Fruit fly (Drosophila melanogaster): ENCODE results near the gene CG42680.

Gene CG42680

DNA sequence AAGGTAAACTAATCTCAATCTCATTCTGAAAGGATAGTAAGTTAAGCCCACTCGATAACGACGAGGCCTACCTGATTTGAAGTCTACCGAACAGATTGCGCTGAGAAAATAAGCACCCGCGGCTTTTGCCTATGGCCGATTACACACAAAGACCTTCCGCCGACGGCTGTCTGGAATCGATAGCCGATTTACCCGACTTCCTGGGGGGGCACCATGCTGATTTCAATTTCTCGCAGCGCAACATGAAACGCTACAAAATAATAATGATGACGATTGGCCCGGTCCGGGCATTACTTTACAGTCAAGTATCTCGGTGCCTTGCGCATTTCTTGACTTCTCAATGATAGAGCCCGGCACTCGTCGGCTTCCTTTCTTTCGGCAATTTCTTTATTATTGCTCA is 10.9 kb downstream of the CG42680 start:
- TF ChIP-seq Myc (optimal IDR thresholded peaks at IDR 0.05) = no peak
- TF ChIP-seq h (optimal IDR thresholded peaks at IDR 0.05) = no peak
- TF ChIP-seq Sin3A (optimal IDR thresholded peaks at IDR 0.05) = no peak
- no peak for TF ChIP-seq insv (optimal IDR thresholded peaks at IDR 0.05)
- no peak for TF ChIP-seq psq (optimal IDR thresholded peaks at IDR 0.05)
- TF ChIP-seq ttk (optimal IDR thresholded peaks at IDR 0.05) = no peak

DNA sequence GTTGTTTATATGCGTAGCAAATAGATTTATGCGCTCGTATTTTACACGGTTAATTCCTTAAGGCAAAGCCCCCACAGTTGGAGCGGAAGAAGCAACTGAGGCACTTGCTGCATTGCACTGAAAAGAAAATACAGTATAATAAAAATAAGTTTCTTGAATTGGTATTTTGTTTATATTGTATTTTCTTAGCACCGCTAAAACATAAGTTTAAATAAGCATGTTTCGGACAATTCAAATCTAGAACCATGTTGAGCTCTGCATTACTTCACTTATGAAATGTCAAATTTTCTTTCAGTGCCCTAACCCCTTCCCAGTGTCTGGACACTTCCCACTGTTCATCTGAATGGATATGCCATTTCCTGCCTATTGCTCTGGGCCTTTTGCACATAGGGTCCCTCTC is 13.2 kb downstream of the CG42680 start:
- TF ChIP-seq Myc (optimal IDR thresholded peaks at IDR 0.05) (no peak), insv (optimal IDR thresholded peaks at IDR 0.05) (no peak), h (optimal IDR thresholded peaks at IDR 0.05) (no peak), ttk (optimal IDR thresholded peaks at IDR 0.05) (no peak), Sin3A (optimal IDR thresholded peaks at IDR 0.05) (no peak), psq (optimal IDR thresholded peaks at IDR 0.05) (no peak)

DNA sequence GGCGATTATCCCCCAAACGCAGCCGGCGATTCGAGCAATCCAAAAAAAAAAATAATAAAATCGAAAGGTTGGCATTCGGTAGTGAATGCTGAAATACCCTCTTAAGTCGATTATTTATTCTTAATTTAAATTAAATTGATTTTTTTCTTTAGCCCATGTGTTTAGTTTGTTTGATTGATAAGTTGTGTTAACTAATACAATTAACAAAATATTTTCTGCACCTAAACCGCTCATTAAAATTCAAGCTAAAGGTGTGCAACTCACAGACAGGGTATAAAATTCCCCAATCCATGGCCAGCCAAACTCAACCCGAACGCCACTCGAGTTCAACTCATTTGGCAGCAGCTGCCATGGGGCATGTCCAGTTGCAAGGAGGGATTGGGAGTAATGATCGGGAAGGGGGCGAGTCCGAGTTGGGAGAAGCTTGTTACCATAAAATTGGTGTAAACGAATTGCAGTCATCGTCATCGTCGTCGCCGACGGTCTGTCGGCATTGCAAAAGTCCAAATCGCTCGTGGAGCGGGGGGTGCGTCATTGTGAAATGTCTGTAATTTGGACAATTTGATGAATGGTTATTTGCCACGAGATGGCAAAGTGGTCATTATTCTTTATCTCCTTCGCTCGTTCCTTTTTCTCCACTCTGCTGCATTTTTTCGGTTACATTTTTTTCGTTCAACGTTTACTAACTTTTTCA is 14.7 kb downstream of the CG42680 start:
- TF ChIP-seq Sin3A (optimal IDR thresholded peaks at IDR 0.05) = no peak
- TF ChIP-seq insv (optimal IDR thresholded peaks at IDR 0.05) = no peak
- no peak for TF ChIP-seq h (optimal IDR thresholded peaks at IDR 0.05)
- TF ChIP-seq Myc (optimal IDR thresholded peaks at IDR 0.05) = no peak
- TF ChIP-seq psq (optimal IDR thresholded peaks at IDR 0.05) = no peak
- no peak for TF ChIP-seq ttk (optimal IDR thresholded peaks at IDR 0.05)

DNA sequence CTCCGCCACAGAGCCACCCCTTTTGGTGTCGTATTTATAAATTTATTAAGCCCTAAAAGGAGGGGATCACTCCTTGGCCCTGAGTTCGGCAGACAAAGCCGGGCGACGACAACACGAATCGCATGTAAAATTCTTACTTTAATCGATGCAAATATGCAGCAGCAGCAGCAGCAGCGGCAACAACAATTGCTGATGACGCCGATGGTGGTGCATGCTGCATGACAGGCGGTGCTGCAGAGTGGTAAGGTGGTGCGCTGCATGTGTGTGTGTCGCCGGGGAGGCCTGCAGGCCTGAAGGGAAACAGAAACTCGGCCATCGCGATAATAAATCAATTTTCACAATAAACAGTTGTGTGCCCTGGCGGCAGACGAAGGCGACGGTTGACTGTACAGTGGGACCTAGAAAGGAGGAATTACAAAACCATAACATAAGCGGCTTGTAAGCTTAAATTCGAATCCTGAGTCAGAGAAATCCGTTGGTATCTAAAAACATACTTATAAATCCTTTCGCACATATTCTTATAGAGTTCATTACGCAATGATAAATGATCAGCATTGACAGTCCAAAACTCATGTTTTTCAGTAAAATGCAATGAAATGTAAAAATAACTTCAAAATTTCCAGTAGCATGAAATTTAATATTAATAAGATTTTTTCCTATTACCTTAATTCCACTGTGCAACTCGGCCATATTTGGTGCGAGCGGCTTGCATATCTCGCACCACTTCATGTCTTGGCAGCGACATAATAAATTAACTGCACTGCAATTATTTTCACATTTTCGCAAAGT is 16.2 kb downstream of the CG42680 start:
- TF ChIP-seq ttk (optimal IDR thresholded peaks at IDR 0.05) (no peak), h (optimal IDR thresholded peaks at IDR 0.05) (no peak), Myc (optimal IDR thresholded peaks at IDR 0.05) (no peak), insv (optimal IDR thresholded peaks at IDR 0.05) (no peak), psq (optimal IDR thresholded peaks at IDR 0.05) (no peak), Sin3A (optimal IDR thresholded peaks at IDR 0.05) (no peak)

DNA sequence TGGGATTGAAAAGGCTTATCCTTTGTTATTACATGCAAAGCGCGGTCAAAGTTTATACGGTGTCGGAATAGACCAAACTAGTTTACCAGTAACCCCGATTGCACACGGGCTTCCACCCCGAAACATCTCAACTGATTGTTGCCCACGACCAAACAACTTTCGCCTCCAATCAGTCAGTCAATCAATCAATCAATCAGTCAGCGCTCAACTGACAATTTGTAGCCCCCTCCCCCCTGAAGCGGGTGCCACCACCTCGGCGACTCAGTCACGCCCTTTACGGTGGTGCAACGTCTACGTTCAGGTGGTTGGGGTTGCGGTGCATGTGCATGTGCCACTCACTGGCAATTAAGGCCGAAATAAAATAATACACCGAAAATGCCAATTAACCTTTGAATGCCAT is 17.2 kb downstream of the CG42680 start:
- no peak for TF ChIP-seq Sin3A (optimal IDR thresholded peaks at IDR 0.05)
- TF ChIP-seq h (optimal IDR thresholded peaks at IDR 0.05) = no peak
- TF ChIP-seq ttk (optimal IDR thresholded peaks at IDR 0.05) = no peak
- TF ChIP-seq insv (optimal IDR thresholded peaks at IDR 0.05) = no peak

DNA sequence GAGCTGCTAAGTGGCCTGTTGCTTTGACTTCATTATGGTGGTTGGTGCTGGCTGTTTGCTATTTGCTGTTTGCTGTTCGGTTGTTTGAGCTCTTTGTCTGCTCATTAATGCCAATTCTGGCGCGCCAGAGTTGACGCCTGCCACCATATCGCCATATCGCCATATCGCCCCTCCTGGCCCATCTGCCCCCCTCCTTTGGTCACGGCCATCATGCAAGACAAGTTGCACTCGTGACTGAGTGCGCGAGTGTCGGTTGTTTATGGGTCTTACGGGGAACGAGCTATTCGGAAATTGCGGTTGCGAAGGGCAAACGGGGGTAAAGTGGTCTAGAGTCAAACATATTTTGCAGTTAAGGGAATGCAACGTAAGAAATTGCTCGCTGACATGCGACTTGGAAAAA is 17.9 kb downstream of the CG42680 start:
- TF ChIP-seq h (optimal IDR thresholded peaks at IDR 0.05) (no peak), Sin3A (optimal IDR thresholded peaks at IDR 0.05) (no peak), psq (optimal IDR thresholded peaks at IDR 0.05) (no peak), Myc (optimal IDR thresholded peaks at IDR 0.05) (no peak), insv (optimal IDR thresholded peaks at IDR 0.05) (no peak), ttk (optimal IDR thresholded peaks at IDR 0.05) (no peak)

DNA sequence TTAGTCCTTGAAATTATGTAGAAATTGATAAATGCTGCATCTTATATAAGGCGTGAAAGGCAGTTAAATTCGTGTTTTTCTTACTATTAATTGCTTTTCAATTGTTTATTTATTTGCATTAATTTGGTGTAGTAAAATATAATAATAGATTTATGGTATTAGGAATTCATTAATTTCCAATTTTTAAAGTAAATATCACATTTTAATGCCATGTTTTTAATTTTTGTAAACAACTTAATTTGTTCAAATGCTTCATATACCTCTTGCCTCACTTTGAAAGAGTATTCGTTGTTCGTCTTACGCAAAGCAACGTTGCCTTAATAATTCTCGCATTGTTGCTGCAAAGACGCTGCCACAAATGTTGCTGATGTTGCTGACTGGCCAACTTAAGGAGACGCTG is 18.7 kb downstream of the CG42680 start:
- TF ChIP-seq psq (optimal IDR thresholded peaks at IDR 0.05) (no peak), Myc (optimal IDR thresholded peaks at IDR 0.05) (no peak), insv (optimal IDR thresholded peaks at IDR 0.05) (no peak), h (optimal IDR thresholded peaks at IDR 0.05) (no peak), ttk (optimal IDR thresholded peaks at IDR 0.05) (no peak), Sin3A (optimal IDR thresholded peaks at IDR 0.05) (no peak)

DNA sequence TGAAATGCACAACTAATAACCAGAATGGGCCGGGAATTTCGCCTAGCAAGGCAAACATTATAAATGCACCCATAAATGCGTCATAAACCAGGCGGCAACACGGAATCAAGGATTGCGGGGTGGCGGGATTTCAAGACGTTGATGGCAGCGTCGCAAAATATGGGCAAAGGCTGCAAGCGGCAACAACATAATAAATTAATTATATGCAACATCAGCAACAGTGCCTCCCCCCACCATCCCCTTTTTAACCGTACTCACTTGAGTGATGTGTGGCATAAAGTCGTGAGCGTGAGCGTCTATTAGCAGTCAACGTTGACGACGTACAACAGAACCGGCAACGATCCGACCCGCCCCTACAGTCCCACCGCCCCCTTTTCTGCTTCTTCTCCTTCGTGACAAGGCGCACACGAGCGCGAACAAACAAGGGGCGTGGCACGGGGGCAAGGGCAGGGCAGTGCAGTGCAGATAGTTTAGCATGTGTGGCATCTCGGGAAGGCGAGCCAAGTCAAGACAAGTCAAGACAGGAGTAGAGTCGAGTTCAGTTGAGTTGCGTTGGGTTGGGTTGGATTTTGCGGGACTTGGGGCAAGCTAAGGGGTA is 19.4 kb downstream of the CG42680 start:
- TF ChIP-seq Myc (optimal IDR thresholded peaks at IDR 0.05) (no peak), Sin3A (optimal IDR thresholded peaks at IDR 0.05) (no peak), insv (optimal IDR thresholded peaks at IDR 0.05) (no peak), psq (optimal IDR thresholded peaks at IDR 0.05) (no peak), h (optimal IDR thresholded peaks at IDR 0.05) (no peak), ttk (optimal IDR thresholded peaks at IDR 0.05) (no peak)

DNA sequence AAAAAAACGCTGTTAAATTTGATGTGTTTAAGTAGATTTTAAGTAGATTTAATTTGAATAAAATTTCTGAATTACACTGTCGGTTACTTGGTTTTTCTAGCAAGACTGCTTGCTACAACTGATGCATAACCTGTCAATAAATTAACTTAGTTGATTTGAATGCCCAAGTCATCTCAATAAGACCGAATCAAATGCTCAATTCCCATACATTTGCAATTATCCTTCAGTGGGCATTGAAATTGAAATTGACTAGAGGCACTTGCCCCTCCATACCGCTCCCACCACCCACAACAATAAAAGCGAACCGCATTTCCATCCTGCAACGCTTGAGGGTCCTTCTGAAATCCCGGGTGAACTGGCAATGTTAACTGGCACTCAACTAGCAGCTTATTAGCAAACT is 24.4 kb downstream of the CG42680 start, which contains the start of gene CG3473:
TSS of gene CG3473 (minus strand) at position 101 of the 400 bp plus-strand sequence.
- TF ChIP-seq Myc (optimal IDR thresholded peaks at IDR 0.05) = no peak
- no peak for TF ChIP-seq ttk (optimal IDR thresholded peaks at IDR 0.05)
- TF ChIP-seq h (optimal IDR thresholded peaks at IDR 0.05) = no peak
- TF ChIP-seq insv (optimal IDR thresholded peaks at IDR 0.05) = no peak
- no peak for TF ChIP-seq Sin3A (optimal IDR thresholded peaks at IDR 0.05)
- TF ChIP-seq psq (optimal IDR thresholded peaks at IDR 0.05) = no peak

DNA sequence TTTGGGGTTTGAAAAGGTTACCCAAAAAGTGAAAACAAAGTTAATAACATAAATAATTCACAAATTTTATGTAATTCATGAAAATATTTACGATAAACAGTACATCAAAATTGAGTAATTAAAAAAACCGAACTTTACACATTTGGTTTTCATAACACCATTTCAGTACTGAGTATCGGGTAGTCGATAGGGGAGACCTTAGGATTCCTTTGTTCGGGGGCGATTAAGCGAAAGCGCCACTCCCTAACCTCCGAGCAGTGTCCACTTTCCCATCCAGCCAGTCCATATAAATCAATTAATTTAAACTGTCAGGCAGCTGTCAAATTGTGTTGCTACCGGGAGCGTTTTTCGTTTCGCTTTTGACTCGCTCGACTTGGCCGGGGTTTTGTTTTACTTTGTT is 25.7 kb downstream of the CG42680 start:
- no peak for TF ChIP-seq Myc (optimal IDR thresholded peaks at IDR 0.05)
- TF ChIP-seq insv (optimal IDR thresholded peaks at IDR 0.05) = no peak
- no peak for TF ChIP-seq Sin3A (optimal IDR thresholded peaks at IDR 0.05)
- no peak for TF ChIP-seq ttk (optimal IDR thresholded peaks at IDR 0.05)
- no peak for TF ChIP-seq psq (optimal IDR thresholded peaks at IDR 0.05)
- no peak for TF ChIP-seq h (optimal IDR thresholded peaks at IDR 0.05)

DNA sequence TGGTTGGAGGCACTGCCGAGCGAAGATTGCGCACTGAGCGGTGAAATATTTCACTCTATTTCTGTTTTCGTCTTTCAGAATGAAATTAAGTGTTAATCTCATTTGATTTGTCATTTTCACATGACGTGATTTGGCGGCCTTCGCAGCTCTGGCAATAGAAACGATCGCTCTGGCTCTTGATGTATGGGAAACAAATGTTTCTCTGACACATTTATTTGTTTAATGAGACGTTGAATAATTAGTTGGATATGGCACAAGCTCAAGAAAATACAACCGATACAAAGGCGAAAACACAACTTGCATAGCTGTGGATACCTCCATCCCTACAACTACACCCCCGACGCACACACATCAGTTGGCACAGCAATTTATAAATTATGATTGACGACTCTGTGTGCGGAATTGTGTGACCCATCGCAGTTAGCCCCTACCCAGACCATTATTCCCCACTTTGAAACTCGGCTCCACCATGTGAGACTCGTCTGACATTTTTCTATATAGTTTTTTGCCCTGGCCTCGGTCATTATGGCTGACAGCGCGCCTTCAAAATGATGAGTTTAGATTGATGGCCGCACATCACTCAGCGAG is 29.1 kb downstream of the CG42680 start:
- TF ChIP-seq psq (optimal IDR thresholded peaks at IDR 0.05) (no peak), ttk (optimal IDR thresholded peaks at IDR 0.05) (no peak)

DNA sequence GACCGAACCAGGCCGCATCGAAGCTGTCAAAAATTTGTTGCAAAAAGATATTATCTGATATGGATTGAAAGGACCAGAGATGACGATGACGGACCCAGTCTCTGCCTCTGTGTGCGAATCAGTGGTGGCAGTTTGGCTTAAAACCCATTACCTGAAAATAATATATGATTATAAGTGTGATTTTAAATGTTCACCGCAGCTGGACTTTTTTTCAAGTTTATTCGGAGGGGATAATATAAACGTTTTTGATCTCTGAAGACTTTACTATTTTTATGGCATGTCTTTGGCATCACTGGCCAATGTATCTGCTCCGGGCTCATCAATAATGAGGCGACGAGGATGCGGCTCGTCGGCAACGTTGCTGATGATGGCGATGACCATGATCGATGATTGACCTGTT is 30.3 kb downstream of the CG42680 start:
- no peak for TF ChIP-seq h (optimal IDR thresholded peaks at IDR 0.05)

Measured in Kc167 (cell line).